Worm (Caenorhabditis elegans): ENCODE measurements around the gene R09F10.8.

Gene R09F10.8

DNA sequence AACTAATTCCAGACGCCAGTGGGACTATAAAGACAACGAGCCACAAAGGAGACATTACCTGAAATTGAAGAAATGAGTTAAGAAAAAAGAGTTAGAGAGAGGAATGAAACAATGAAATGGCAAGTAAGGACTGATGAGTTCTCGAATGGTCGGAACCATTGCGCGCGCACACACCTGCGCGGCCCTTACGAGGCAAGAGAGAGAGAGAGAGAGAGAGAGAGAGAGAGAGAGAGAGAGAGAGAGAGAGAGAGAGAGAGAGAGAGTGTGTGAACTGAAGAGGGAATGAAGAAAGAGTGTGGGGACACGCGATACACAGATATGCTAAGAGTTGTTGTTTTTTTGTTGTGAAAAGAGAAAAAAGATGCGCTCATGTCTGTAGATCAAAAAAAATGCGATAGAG is at the start of gene R09F10.8:
TSS of gene R09F10.8 (minus strand) at position 58 of the 400 bp plus-strand sequence.
- TF ChIP-seq unc-120 (tag; optimal IDR thresholded peaks at IDR 0.05; ENCODE audit: poor library complexity, severe bottlenecking), result no peak

DNA sequence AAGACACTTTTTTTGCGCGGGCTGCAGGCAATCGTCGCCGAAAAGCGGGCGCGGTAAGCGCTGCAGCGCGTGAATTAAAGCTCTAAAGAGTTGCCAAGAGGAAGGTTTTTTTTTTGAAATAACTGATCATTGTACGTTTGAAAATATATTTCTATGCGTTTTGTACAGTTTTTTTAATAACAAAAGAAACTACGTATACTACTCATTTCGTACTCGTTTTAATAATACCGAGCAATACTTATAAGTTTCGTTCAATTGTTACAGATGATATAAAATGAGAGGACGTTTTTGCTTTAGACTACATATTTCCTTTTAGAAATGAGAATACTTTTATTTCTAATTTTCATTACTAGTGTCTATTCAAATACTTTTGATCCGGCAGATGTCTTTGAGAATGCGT is 45.7 kb upstream of the R09F10.8 start, which contains the start of gene nep-15:
TSS of gene nep-15 (plus strand) at position 301 of the 400 bp plus-strand sequence.
- TF ChIP-seq bed-3 (GFP tag; optimal IDR thresholded peaks at IDR 0.05), result no peak
- no peak for TF ChIP-seq unc-39 (tag; optimal IDR thresholded peaks at IDR 0.05)
- no peak for TF ChIP-seq ceh-39 (tag; optimal IDR thresholded peaks at IDR 0.05)
- TF ChIP-seq ceh-83 (GFP tag; optimal IDR thresholded peaks at IDR 0.05), result no peak
- no peak for TF ChIP-seq nhr-76 (tag; optimal IDR thresholded peaks at IDR 0.05)
- TF ChIP-seq mls-2 (tag; optimal IDR thresholded peaks at IDR 0.05), result no peak
- no peak for TF ChIP-seq pha-4 (tag; optimal IDR thresholded peaks at IDR 0.05)
- no peak for TF ChIP-seq elt-3 (tag; optimal IDR thresholded peaks at IDR 0.05)
- TF ChIP-seq snpc-4 (tag; optimal IDR thresholded peaks at IDR 0.05), result no peak
- no peak for TF ChIP-seq M03D4.4 (tag; optimal IDR thresholded peaks at IDR 0.05)
- TF ChIP-seq blmp-1 (tag; optimal IDR thresholded peaks at IDR 0.05), result no peak
- no peak for TF ChIP-seq tbx-8 (GFP tag; optimal IDR thresholded peaks at IDR 0.05)
- no peak for TF ChIP-seq ztf-11 (tag; optimal IDR thresholded peaks at IDR 0.05)
- no peak for TF ChIP-seq sptf-1 (tag; optimal IDR thresholded peaks at IDR 0.05)
- TF ChIP-seq nhr-12 (tag; optimal IDR thresholded peaks at IDR 0.05), result no peak
- TF ChIP-seq cnd-1 (tag; optimal IDR thresholded peaks at IDR 0.05), result no peak

DNA sequence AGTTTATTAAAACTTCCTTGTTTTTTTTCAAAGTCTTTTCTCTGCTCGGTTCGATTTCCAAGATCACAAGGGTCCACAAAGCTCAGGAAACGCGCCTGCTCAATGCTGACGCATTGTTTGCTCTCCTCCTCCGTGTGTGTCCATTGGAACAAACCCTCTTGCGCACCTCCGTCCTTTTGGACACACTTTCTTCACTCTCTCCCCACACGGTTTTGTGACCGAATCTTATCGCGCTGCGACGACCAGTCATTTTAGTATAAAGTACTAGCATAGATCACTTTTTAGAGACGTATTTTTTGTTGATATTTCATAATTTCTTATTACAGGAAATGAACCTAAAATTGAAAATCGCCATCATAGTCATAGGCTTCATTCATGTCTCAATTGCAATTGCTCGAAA is 42.0 kb upstream of the R09F10.8 start:
- TF ChIP-seq M03D4.4 (tag; optimal IDR thresholded peaks at IDR 0.05) (peak; percentile 37), lin-13 (tag; optimal IDR thresholded peaks at IDR 0.05) (peak; percentile 82), drap-1 (GFP tag; optimal IDR thresholded peaks at IDR 0.05) (peak; percentile 22), mls-2 (tag; optimal IDR thresholded peaks at IDR 0.05) (no peak), lsy-2 (tag; optimal IDR thresholded peaks at IDR 0.05) (peak; percentile 56), ztf-11 (tag; optimal IDR thresholded peaks at IDR 0.05) (peak; percentile 44), flh-1 (GFP tag; optimal IDR thresholded peaks at IDR 0.05) (no peak), cnd-1 (tag; optimal IDR thresholded peaks at IDR 0.05) (peak; percentile 51), ces-1 (GFP tag; optimal IDR thresholded peaks at IDR 0.05) (peak; percentile 8), sptf-1 (tag; optimal IDR thresholded peaks at IDR 0.05) (peak; percentile 62), unc-62 (GFP tag; optimal IDR thresholded peaks at IDR 0.05) (no peak), nhr-2 (tag; optimal IDR thresholded peaks at IDR 0.05) (no peak), pha-4 (tag; optimal IDR thresholded peaks at IDR 0.05) (peak; percentile 69), mep-1 (tag; optimal IDR thresholded peaks at IDR 0.05) (peak; percentile 89), hlh-1 (tag; optimal IDR thresholded peaks at IDR 0.05) (peak; percentile 11)

DNA sequence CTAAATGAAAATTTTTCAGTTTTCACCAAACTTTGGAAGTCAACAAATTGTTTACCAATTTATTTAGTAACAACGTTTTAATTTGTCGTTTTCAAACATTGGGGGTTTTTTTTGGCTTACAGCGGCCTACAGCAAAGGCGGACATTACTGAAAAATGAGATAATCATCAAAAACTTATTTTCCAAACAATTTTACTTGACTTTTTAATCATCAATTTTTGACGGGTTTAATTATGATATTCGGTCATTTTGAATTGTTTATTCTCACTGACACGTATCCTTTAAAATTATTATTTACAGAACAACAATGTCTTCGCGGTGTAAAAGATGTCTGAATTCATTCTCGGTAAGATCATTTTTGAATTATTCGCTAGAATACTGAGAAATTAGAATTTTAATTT is 41.3 kb upstream of the R09F10.8 start, which contains the start of gene F40B5.2:
TSS of gene F40B5.2 (plus strand) at position 301 of the 400 bp plus-strand sequence.
- TF ChIP-seq unc-62 (GFP tag; optimal IDR thresholded peaks at IDR 0.05), result no peak
- no peak for TF ChIP-seq cnd-1 (tag; optimal IDR thresholded peaks at IDR 0.05)
- no peak for TF ChIP-seq lin-13 (tag; optimal IDR thresholded peaks at IDR 0.05)
- no peak for TF ChIP-seq ztf-11 (tag; optimal IDR thresholded peaks at IDR 0.05)
- TF ChIP-seq elt-3 (tag; optimal IDR thresholded peaks at IDR 0.05), result no peak
- TF ChIP-seq mab-5 (tag; optimal IDR thresholded peaks at IDR 0.05), result no peak
- TF ChIP-seq elt-1 (tag; optimal IDR thresholded peaks at IDR 0.05; ENCODE audit: borderline replicate concordance, insufficient read depth), result no peak

DNA sequence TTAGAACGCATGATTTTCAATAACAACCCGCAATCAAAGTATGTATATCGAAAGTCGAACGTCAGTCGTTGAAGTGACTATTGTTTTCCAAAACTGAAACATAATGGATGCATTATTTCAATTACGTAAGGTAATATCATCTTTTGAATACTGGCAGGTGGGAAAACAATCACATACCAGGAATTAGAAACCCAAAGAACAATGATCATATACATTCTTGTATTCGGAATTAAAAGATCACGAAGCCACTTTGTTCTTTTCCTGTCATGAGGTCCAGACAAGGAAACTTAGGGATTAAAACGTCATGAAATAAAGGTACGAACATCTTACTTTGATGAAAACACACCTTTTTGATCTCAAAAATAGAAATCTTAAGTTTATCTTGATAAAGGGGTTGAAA is 36.1 kb upstream of the R09F10.8 start:
- TF ChIP-seq unc-39 (tag; optimal IDR thresholded peaks at IDR 0.05), result no peak
- no peak for TF ChIP-seq ceh-39 (tag; optimal IDR thresholded peaks at IDR 0.05)
- no peak for TF ChIP-seq snpc-4 (tag; optimal IDR thresholded peaks at IDR 0.05)
- TF ChIP-seq tbx-8 (GFP tag; optimal IDR thresholded peaks at IDR 0.05), result no peak
- no peak for TF ChIP-seq hlh-1 (tag; optimal IDR thresholded peaks at IDR 0.05)
- no peak for TF ChIP-seq lsy-2 (tag; optimal IDR thresholded peaks at IDR 0.05)
- TF ChIP-seq mls-2 (tag; optimal IDR thresholded peaks at IDR 0.05), result no peak
- TF ChIP-seq drap-1 (GFP tag; optimal IDR thresholded peaks at IDR 0.05), result no peak
- no peak for TF ChIP-seq nhr-2 (tag; optimal IDR thresholded peaks at IDR 0.05)
- no peak for TF ChIP-seq nhr-28 (tag; optimal IDR thresholded peaks at IDR 0.05)
- TF ChIP-seq cnd-1 (tag; optimal IDR thresholded peaks at IDR 0.05), result no peak
- TF ChIP-seq ceh-83 (GFP tag; optimal IDR thresholded peaks at IDR 0.05), result no peak

DNA sequence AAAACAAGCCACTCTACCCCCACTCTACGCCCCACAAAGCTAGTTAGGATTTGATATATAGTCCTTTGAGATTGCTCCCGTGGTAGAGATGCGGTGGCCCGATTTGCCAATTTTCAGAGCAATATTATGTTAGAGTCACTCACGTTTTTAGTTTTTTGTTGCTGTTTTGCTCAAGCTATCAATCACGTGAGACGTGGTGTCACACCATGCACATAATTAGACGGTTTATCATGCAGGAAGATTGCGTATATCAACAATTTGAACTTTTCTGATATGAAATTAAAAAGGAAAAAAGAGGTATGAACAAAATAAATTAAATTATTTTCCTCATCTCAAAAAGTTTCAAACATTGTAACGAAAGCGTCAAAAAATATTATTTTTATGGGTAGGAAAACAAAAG is 30.1 kb upstream of the R09F10.8 start:
- TF ChIP-seq zip-8 (tag; optimal IDR thresholded peaks at IDR 0.05), result no peak
- TF ChIP-seq elt-3 (tag; optimal IDR thresholded peaks at IDR 0.05), result no peak
- TF ChIP-seq tbx-8 (GFP tag; optimal IDR thresholded peaks at IDR 0.05), result no peak
- no peak for TF ChIP-seq nhr-237 (tag; optimal IDR thresholded peaks at IDR 0.05)
- no peak for TF ChIP-seq bed-3 (GFP tag; optimal IDR thresholded peaks at IDR 0.05)
- no peak for TF ChIP-seq cnd-1 (tag; optimal IDR thresholded peaks at IDR 0.05)
- TF ChIP-seq mab-5 (tag; optimal IDR thresholded peaks at IDR 0.05), result no peak
- TF ChIP-seq nhr-12 (tag; optimal IDR thresholded peaks at IDR 0.05), result no peak
- TF ChIP-seq sem-2 (GFP tag; optimal IDR thresholded peaks at IDR 0.05), result no peak
- no peak for TF ChIP-seq elt-1 (tag; optimal IDR thresholded peaks at IDR 0.05; ENCODE audit: borderline replicate concordance, insufficient read depth)
- TF ChIP-seq pha-4 (tag; optimal IDR thresholded peaks at IDR 0.05), result no peak
- no peak for TF ChIP-seq nhr-2 (tag; optimal IDR thresholded peaks at IDR 0.05)
- no peak for TF ChIP-seq unc-39 (tag; optimal IDR thresholded peaks at IDR 0.05)
